Fruit fly (Drosophila melanogaster): ENCODE measurements around the gene Spn.
A peak's percentile ranks its signal among the peaks of the same experiment; 100 is the strongest.

- TF ChIP-seq mam (GFP tag; optimal IDR thresholded peaks at IDR 0.05) (peak; percentile 21), ase (GFP tag; IDR thresholded peaks at IDR 0.05) (no peak), sqz (GFP tag; optimal IDR thresholded peaks at IDR 0.05) (no peak), CG4424 (GFP tag; optimal IDR thresholded peaks at IDR 0.05) (no peak)
Observed at dm6 chr3L:2533732-2534073, 20.4 kb downstream of the Spn start.
